Fruit fly (Drosophila melanogaster) whole organism, embryonic: ENCODE measurements around the gene cue.

Experiments
- B-H2 ChIP-seq: fragments of 200-800 bp; sonication (Bioruptor generic); optimal IDR thresholded peaks from 2 replicates; lab custom pipeline; 2018; ENCODE audit warnings: missing biosample characterization, mild to moderate bottlenecking, missing genetic modification characterization
- BEAF-32 ChIP-seq: fragments of 200-800 bp; sonication (Bioruptor generic); optimal IDR thresholded peaks from 3 replicates; lab custom pipeline; 2017; ENCODE audit warnings: missing biosample characterization, missing genetic modification characterization, mild to moderate bottlenecking, moderate library complexity, missing genetic modification reagents
- Bteb2 ChIP-seq: fragments of 200-800 bp; sonication (Bioruptor generic); optimal IDR thresholded peaks from 2 replicates; lab custom pipeline; 2016; ENCODE audit warnings: missing biosample characterization, missing genetic modification characterization
- CG11247 ChIP-seq: fragments of 200-800 bp; sonication (Bioruptor generic); IDR thresholded peaks from 2 replicates; pipeline ENCODE4 v1.3.6; 2022; ENCODE audit warnings: missing biosample characterization, missing genetic modification characterization
- CG14050 ChIP-seq: fragments of 200-800 bp; sonication (Bioruptor generic); IDR thresholded peaks from 3 replicates; pipeline ENCODE4 v1.3.6; 2022; ENCODE audit warnings: missing biosample characterization, missing genetic modification characterization
- CG15073 ChIP-seq: fragments of 200-800 bp; sonication (Bioruptor generic); optimal IDR thresholded peaks from 2 replicates; lab custom pipeline; 2016; ENCODE audit warnings: missing biosample characterization, missing genetic modification characterization
- CG1602 ChIP-seq: fragments of 200-800 bp; sonication (Bioruptor generic); optimal IDR thresholded peaks from 3 replicates; lab custom pipeline; 2016; ENCODE audit warnings: missing biosample characterization, missing genetic modification characterization
- CG16815 ChIP-seq: fragments of 200-800 bp; sonication (Bioruptor generic); optimal IDR thresholded peaks from 3 replicates; lab custom pipeline; 2017; ENCODE audit warnings: missing biosample characterization, mild to moderate bottlenecking, missing genetic modification characterization
- CG16863 ChIP-seq: fragments of 200-800 bp; sonication (Bioruptor generic); optimal IDR thresholded peaks from 3 replicates; lab custom pipeline; 2016; ENCODE audit warnings: missing biosample characterization, missing genetic modification characterization
- CG17328 ChIP-seq: fragments of 200-800 bp; sonication (Bioruptor generic); IDR thresholded peaks from 2 replicates; pipeline ENCODE4 v1.3.6; 2022; ENCODE audit warnings: missing biosample characterization, missing genetic modification characterization
- CG30020 ChIP-seq: fragments of 200-800 bp; optimal IDR thresholded peaks from 2 replicates; lab custom pipeline; 2019; ENCODE audit warnings: missing biosample characterization, mild to moderate bottlenecking, missing genetic modification characterization, moderate library complexity
- CG30403 ChIP-seq: fragments of 200-800 bp; sonication (Bioruptor generic); optimal IDR thresholded peaks from 3 replicates; lab custom pipeline; 2016; ENCODE audit warnings: missing biosample characterization, missing genetic modification characterization
- CG33557 ChIP-seq: fragments of 200-800 bp; sonication (Bioruptor generic); optimal IDR thresholded peaks from 2 replicates; lab custom pipeline; 2019; ENCODE audit warnings: missing biosample characterization, mild to moderate bottlenecking, missing genetic modification characterization, moderate library complexity
- CG34376 ChIP-seq: fragments of 200-800 bp; sonication (Bioruptor generic); optimal IDR thresholded peaks from 2 replicates; lab custom pipeline; 2018; ENCODE audit warnings: missing biosample characterization, mild to moderate bottlenecking, missing genetic modification characterization
- CG4820 ChIP-seq: fragments of 200-800 bp; sonication (Bioruptor generic); optimal IDR thresholded peaks from 3 replicates; lab custom pipeline; 2016; ENCODE audit warnings: missing biosample characterization, missing genetic modification characterization
- CG5245 ChIP-seq: fragments of 200-800 bp; sonication (Bioruptor generic); optimal IDR thresholded peaks from 3 replicates; lab custom pipeline; 2016; ENCODE audit warnings: missing biosample characterization, missing genetic modification characterization
- CG6272 ChIP-seq: fragments of 200-800 bp; sonication (Bioruptor generic); IDR thresholded peaks from 2 replicates; pipeline ENCODE4 v1.3.6; 2022; ENCODE audit warnings: missing biosample characterization, missing genetic modification characterization
- CG9727 ChIP-seq: fragments of 200-800 bp; sonication (Bioruptor generic); optimal IDR thresholded peaks from 3 replicates; lab custom pipeline; 2017; ENCODE audit warnings: missing biosample characterization, mild to moderate bottlenecking, missing genetic modification characterization
- CG9876 ChIP-seq: fragments of 200-800 bp; sonication (Bioruptor generic); optimal IDR thresholded peaks from 2 replicates; lab custom pipeline; 2016; ENCODE audit warnings: missing biosample characterization, missing genetic modification characterization
- Dbx ChIP-seq: fragments of 200-800 bp; sonication (Bioruptor generic); IDR thresholded peaks from 3 replicates; pipeline ENCODE4 v1.3.6; 2022; ENCODE audit warnings: missing biosample characterization, missing genetic modification characterization
- Hmr ChIP-seq: fragments of 200-800 bp; sonication (Bioruptor generic); optimal IDR thresholded peaks from 3 replicates; lab custom pipeline; 2017; ENCODE audit warnings: mild to moderate bottlenecking, missing biosample characterization, missing genetic modification reagents, missing genetic modification characterization
- Hmx ChIP-seq: fragments of 200-800 bp; sonication (Bioruptor generic); optimal IDR thresholded peaks from 2 replicates; lab custom pipeline; 2016; ENCODE audit warnings: missing biosample characterization, missing genetic modification characterization
- Hr51 ChIP-seq, 2 experiments: fragments of 200-800 bp; sonication (Bioruptor generic); optimal IDR thresholded peaks; 2 replicates in 1 of 2; 3 replicates in 1 of 2; lab custom pipeline; 2016 to 2018; ENCODE audit warnings: missing biosample characterization in 2 of 2, missing genetic modification characterization in 2 of 2, mild to moderate bottlenecking in 1 of 2, moderate library complexity in 1 of 2
- Jarid2 ChIP-seq: fragments of 200-800 bp; sonication (Bioruptor generic); optimal IDR thresholded peaks from 3 replicates; lab custom pipeline; 2017; ENCODE audit warnings: mild to moderate bottlenecking, missing biosample characterization, missing genetic modification reagents, missing genetic modification characterization
- Meics ChIP-seq: fragments of 200-800 bp; sonication (Bioruptor generic); optimal IDR thresholded peaks from 2 replicates; lab custom pipeline; 2017; ENCODE audit warnings: missing biosample characterization, mild to moderate bottlenecking, missing genetic modification characterization
- Mrtf ChIP-seq: fragments of 200-800 bp; sonication (Bioruptor generic); IDR thresholded peaks from 3 replicates; pipeline ENCODE4 v1.3.6; 2022; ENCODE audit warnings: missing biosample characterization, missing genetic modification characterization
- Oaz ChIP-seq: fragments of 200-800 bp; sonication (Bioruptor generic); IDR thresholded peaks from 2 replicates; pipeline ENCODE4 v1.3.6; 2022; ENCODE audit warnings: missing biosample characterization, missing genetic modification characterization
- Ravus ChIP-seq: fragments of 200-800 bp; sonication (Bioruptor generic); IDR thresholded peaks from 2 replicates; pipeline ENCODE4 v1.3.6; 2022; ENCODE audit warnings: missing biosample characterization, missing genetic modification characterization
- Sin3A ChIP-seq: fragments of >200 bp; optimal IDR thresholded peaks from 2 replicates; lab custom pipeline; 2018
- Sry-δ ChIP-seq: fragments of 200-800 bp; sonication (Bioruptor generic); optimal IDR thresholded peaks from 2 replicates; lab custom pipeline; 2016; ENCODE audit warnings: missing biosample characterization, missing genetic modification characterization
- Tbp ChIP-seq: fragments of >200 bp; optimal IDR thresholded peaks from 2 replicates; lab custom pipeline; 2018; ENCODE audit warnings: missing biosample characterization, missing genetic modification characterization
- Xrp1 ChIP-seq: fragments of 200-800 bp; sonication (Bioruptor generic); IDR thresholded peaks from 2 replicates; pipeline ENCODE4 v1.3.6; 2022; ENCODE audit warnings: missing biosample characterization, missing genetic modification characterization
- cato ChIP-seq: fragments of 200-800 bp; sonication (Bioruptor generic); optimal IDR thresholded peaks from 2 replicates; lab custom pipeline; 2016; ENCODE audit warnings: missing biosample characterization, missing genetic modification characterization, borderline replicate concordance
- cwo ChIP-seq: fragments of 200-800 bp; sonication (Bioruptor generic); optimal IDR thresholded peaks from 3 replicates; lab custom pipeline; 2017; ENCODE audit warnings: missing biosample characterization, missing genetic modification characterization, mild to moderate bottlenecking, moderate library complexity, missing genetic modification reagents
- danr ChIP-seq: fragments of 200-800 bp; sonication (Bioruptor generic); IDR thresholded peaks from 2 replicates; pipeline ENCODE4 v1.3.6; 2022; ENCODE audit warnings: missing biosample characterization, missing genetic modification characterization
- dimm ChIP-seq: fragments of 200-800 bp; sonication (Bioruptor generic); IDR thresholded peaks from 2 replicates; pipeline ENCODE4 v1.3.6; 2022; ENCODE audit warnings: missing biosample characterization, missing genetic modification characterization
- gcm ChIP-seq: fragments of 200-800 bp; sonication (Bioruptor generic); optimal IDR thresholded peaks from 2 replicates; lab custom pipeline; 2019; ENCODE audit warnings: missing biosample characterization, mild to moderate bottlenecking, missing genetic modification characterization, moderate library complexity
- gem ChIP-seq: fragments of 200-800 bp; sonication (Bioruptor generic); optimal IDR thresholded peaks from 2 replicates; lab custom pipeline; 2019; ENCODE audit warnings: missing biosample characterization, mild to moderate bottlenecking, missing genetic modification characterization, moderate library complexity
- gro ChIP-seq: fragments of 200-800 bp; sonication (Bioruptor generic); optimal IDR thresholded peaks from 2 replicates; lab custom pipeline; 2016; ENCODE audit warnings: missing biosample characterization, missing genetic modification characterization
- her ChIP-seq: fragments of 200-800 bp; sonication (Bioruptor generic); optimal IDR thresholded peaks from 2 replicates; lab custom pipeline; 2016; ENCODE audit warnings: missing biosample characterization, missing genetic modification characterization
- kah ChIP-seq: fragments of 200-800 bp; sonication (Bioruptor generic); optimal IDR thresholded peaks from 2 replicates; lab custom pipeline; 2018; ENCODE audit warnings: missing biosample characterization, mild to moderate bottlenecking, missing genetic modification characterization
- lola ChIP-seq, 3 experiments: fragments of >200 bp in 2 of 3; fragments of 200-800 bp in 1 of 3; sonication (Bioruptor generic) in 1 of 3; optimal IDR thresholded peaks; 2 replicates each; lab custom pipeline; 2017 to 2019; ENCODE audit warnings: missing biosample characterization in 3 of 3, missing genetic modification characterization in 3 of 3, mild to moderate bottlenecking in 1 of 3, moderate library complexity in 1 of 3
- nerfin-2 ChIP-seq: fragments of 200-800 bp; sonication (Bioruptor generic); IDR thresholded peaks from 2 replicates; pipeline ENCODE4 v1.3.6; 2022; ENCODE audit warnings: missing biosample characterization, missing genetic modification characterization; ENCODE audit not compliant: partially characterized antibody
- prd ChIP-seq, 3 experiments: fragments of >200 bp in 2 of 3; fragments of 200-800 bp in 1 of 3; sonication (Bioruptor generic) in 1 of 3; optimal IDR thresholded peaks in 2 of 3; IDR thresholded peaks in 1 of 3; 2 replicates in 2 of 3; 3 replicates in 1 of 3; pipeline versions ENCODE4 v1.3.6 to Lab custom; 2017 to 2022; ENCODE audit warnings: missing biosample characterization in 1 of 3, missing genetic modification characterization in 1 of 3
- sqz ChIP-seq: fragments of 200-800 bp; sonication (Bioruptor generic); optimal IDR thresholded peaks from 3 replicates; lab custom pipeline; 2018; ENCODE audit warnings: missing biosample characterization, mild to moderate bottlenecking, missing genetic modification characterization
- sr ChIP-seq: fragments of 200-800 bp; sonication (Bioruptor generic); IDR thresholded peaks from 3 replicates; pipeline ENCODE4 v1.3.6; 2022; ENCODE audit warnings: missing biosample characterization, missing genetic modification characterization
- trh ChIP-seq: fragments of 200-800 bp; sonication (Bioruptor generic); optimal IDR thresholded peaks from 2 replicates; lab custom pipeline; 2016; ENCODE audit warnings: missing biosample characterization, missing genetic modification characterization
- unc-4 ChIP-seq: fragments of 200-800 bp; sonication (Bioruptor generic); IDR thresholded peaks from 2 replicates; pipeline ENCODE4 v1.3.6; 2022; ENCODE audit warnings: missing biosample characterization, missing genetic modification characterization; ENCODE audit not compliant: partially characterized antibody
- wor ChIP-seq: fragments of 200-800 bp; sonication (Bioruptor generic); IDR thresholded peaks from 2 replicates; pipeline ENCODE4 v1.3.6; 2022; ENCODE audit warnings: missing biosample characterization, missing genetic modification characterization

cue gene

DNA sequence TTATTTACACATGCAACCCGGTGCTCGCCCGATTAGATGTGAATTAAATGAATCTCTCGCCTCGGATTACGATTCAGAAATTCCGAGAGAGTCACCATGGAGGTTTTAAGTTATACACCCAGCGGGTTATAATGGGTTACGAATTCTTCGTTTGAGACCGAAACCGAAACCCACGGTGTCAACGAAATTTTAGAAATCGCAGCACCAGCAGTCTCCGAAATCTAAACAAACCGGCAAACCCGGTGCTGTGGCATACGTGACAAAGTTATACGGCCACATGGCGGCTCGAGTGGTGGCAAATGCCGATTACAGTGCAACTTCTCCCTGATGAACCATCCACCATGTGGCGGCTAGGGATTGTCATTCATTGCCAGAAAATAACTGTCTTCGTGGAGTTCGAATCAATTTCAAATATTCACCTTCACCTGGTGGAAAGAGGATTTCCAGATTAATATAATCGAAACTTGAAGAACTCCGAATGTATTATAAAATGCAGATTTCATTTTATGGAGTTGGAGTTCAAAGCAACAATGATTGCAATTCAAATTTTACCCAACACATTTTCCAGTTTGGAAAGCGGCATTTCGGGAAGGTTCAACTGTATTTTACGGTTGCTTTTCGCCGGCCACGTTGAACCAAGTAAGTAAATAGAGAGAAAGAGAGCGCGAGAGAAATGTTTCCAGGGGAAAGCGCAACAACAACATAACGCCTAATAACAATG lies 1.1 kb downstream of the cue start (continued):
- TF ChIP-seq CG17328 (GFP tag; lab: Robert Waterston, UW) (peak; percentile 74), cwo (GFP tag; lab: Kevin White, UChicago) (no peak), CG30020 (tag; lab: Kevin White, UChicago) (peak; percentile 57), Sry-δ (peak; percentile 7), CG30403 (GFP tag; lab: Kevin White, UChicago) (peak; percentile 85), danr (GFP tag; lab: Robert Waterston, UW) (peak; percentile 42; the same call in 1 of the 2 replicates), CG33557 (peak; percentile 79), CG6272 (GFP tag; lab: Robert Waterston, UW) (peak; percentile 51), prd (optimal IDR thresholded peaks at IDR 0.05; lab: Kevin White, UChicago) (no peak), prd (GFP tag; IDR thresholded peaks at IDR 0.05; lab: Robert Waterston, UW) (peak; percentile 79), Meics (peak; percentile 18), CG1602 (GFP tag; lab: Kevin White, UChicago) (peak; percentile 53), Dbx (GFP tag; lab: Robert Waterston, UW) (no peak), Tbp (GFP tag; lab: Kevin White, UChicago) (no peak), Hmx (GFP tag; lab: Kevin White, UChicago) (peak; percentile 38), Oaz (GFP tag; lab: Robert Waterston, UW) (no peak), gcm (GFP tag; lab: Kevin White, UChicago) (peak; percentile 69), Jarid2 (GFP tag; lab: Kevin White, UChicago) (peak; percentile 8), trh (GFP tag; lab: Kevin White, UChicago) (peak; percentile 54), her (GFP tag; lab: Kevin White, UChicago) (peak; percentile 30), CG5245 (peak; percentile 40), CG14050 (GFP tag; lab: Robert Waterston, UW) (no peak), Hmr (GFP tag; lab: Kevin White, UChicago) (peak; percentile 50), sr (GFP tag; lab: Robert Waterston, UW) (no peak), wor (GFP tag; lab: Robert Waterston, UW) (peak; percentile 76), CG4820 (GFP tag; lab: Kevin White, UChicago) (peak; percentile 53), CG15073 (GFP tag; lab: Kevin White, UChicago) (no peak), nerfin-2 (GFP tag; lab: Robert Waterston, UW) (no peak), lola (GFP tag; optimal IDR thresholded peaks at IDR 0.05; lab: Kevin White, UChicago) (peak in 1 of 3 experiments; percentile 84), Mrtf (peak; percentile 46; the same call in 1 of the 3 replicates), gem (tag; lab: Kevin White, UChicago) (peak; percentile 82), kah (GFP tag; lab: Kevin White, UChicago) (no peak), Bteb2 (GFP tag; lab: Kevin White, UChicago) (no peak), Sin3A (lab: Kevin White, UChicago) (no peak), gro (GFP tag; lab: Kevin White, UChicago) (no peak), Hr51 (GFP tag; optimal IDR thresholded peaks at IDR 0.05; lab: Kevin White, UChicago) (peak in 1 of 2 experiments; percentile 78), CG11247 (GFP tag; lab: Robert Waterston, UW) (no peak; the same call in 1 of the 2 replicates), BEAF-32 (GFP tag; lab: Kevin White, UChicago) (no peak), dimm (GFP tag; lab: Robert Waterston, UW) (no peak), cato (GFP tag; lab: Kevin White, UChicago) (peak; percentile 12), B-H2 (no peak), sqz (GFP tag; lab: Kevin White, UChicago) (peak; percentile 31), Ravus (no peak), CG16815 (peak; percentile 70), Xrp1 (peak; percentile 70), CG9727 (GFP tag; lab: Kevin White, UChicago) (peak; percentile 61), CG16863 (peak; percentile 70), CG9876 (peak; percentile 55), CG34376 (no peak), unc-4 (GFP tag; lab: Robert Waterston, UW) (no peak)
